Fruit fly (Drosophila melanogaster) whole organism, wandering third instar larva: ENCODE results near the gene CG17855.

ENCODE experiments used
- Dfd ChIP-seq: fragments of >200 bp; optimal IDR thresholded peaks from 2 replicates; lab custom pipeline; 2017; ENCODE audit warnings: missing biosample characterization, missing genetic modification characterization
- woc ChIP-seq: sonication (Bioruptor generic); optimal IDR thresholded peaks from 2 replicates; lab custom pipeline; 2016; ENCODE audit warnings: missing biosample characterization, mild to moderate bottlenecking, missing genetic modification characterization

dm6 chr2L:9584098-9584703 is 43.9 kb downstream of the CG17855 start:
- TF ChIP-seq woc (GFP tag; lab: Kevin White, UChicago) = no peak
- TF ChIP-seq Dfd (GFP tag; lab: Kevin White, UChicago) = no peak
